Worm (Caenorhabditis elegans): ENCODE results near the gene rps-9.

DNA sequence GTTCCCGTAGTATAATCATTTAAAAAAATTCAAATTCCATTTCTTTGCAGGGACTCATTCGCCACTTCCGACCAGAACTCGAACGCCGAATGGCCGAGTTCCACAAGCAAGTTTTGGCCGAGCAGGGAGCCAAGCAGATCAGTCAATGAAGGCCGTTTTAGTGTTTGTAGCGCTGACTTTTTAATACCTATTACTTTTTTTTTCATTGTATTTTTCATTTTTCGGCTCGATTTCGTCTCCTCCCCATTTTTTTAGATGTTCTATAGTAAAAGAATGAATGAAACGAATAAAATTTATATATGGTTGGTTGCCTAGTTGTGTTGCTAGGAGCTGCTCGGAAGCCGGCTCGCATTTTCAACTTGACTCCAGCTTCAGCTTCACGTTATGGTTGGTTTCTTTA is 26.3 kb downstream of the rps-9 start, which contains the start of gene C09H10.4:
- TF ChIP-seq aly-2 (tag; optimal IDR thresholded peaks at IDR 0.05) (no peak), lsy-2 (tag; optimal IDR thresholded peaks at IDR 0.05) (no peak), sem-4 (tag; optimal IDR thresholded peaks at IDR 0.05) (no peak), peb-1 (tag; optimal IDR thresholded peaks at IDR 0.05) (no peak)

All from whole organism, L2 larva.